Worm (Caenorhabditis elegans): ENCODE data around the gene cyp-34A7.

cyp-34A7 gene

DNA sequence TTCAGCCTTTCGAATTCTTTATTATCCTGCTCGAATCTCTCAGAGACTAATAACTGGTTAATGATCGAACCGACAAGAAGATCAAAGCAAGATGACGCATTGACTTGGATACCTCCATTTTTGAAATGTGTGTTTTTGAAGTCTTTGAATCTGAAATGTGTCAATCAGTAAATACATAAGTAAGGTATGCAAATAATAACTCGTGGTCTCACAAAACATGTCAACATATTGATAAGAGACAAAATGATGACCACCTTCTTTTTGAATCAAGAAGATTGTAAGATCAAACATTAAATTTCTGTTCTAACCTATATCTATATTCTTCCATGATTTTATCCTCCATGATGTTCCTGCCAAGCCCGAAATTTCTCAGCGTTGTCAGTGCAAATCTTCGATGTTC is 6.0 kb upstream of the cyp-34A7 start (continued):
- TF ChIP-seq lin-1 (GFP tag; IDR thresholded peaks at IDR 0.05), result no peak

DNA sequence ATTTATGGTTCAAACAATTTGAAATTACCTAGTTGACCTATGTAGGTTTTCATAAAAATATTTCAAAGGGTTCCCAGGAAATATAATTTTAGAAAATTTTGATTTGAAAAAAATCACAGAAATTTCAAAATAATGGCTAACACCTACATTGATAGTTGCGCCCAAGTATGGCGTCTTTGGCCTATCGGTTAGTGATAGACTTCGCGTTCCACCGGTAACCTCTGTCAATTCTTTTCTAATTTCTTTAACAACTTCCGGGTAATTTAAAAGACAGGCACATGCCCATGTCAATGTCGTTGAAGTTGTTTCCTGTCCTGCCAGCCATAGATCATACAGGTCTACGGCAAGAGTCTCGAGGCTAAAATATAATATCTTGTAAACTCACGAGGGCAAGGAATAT is 5.3 kb upstream of the cyp-34A7 start:
- peak in 1 of 2 experiments; percentile 95 for TF ChIP-seq unc-62 (GFP tag; optimal IDR thresholded peaks at IDR 0.05 in 1 of 2)
- TF ChIP-seq unc-62 (tag; optimal IDR thresholded peaks at IDR 0.05), result no peak
- TF ChIP-seq mxl-3 (GFP tag; optimal IDR thresholded peaks at IDR 0.05), result no peak

DNA sequence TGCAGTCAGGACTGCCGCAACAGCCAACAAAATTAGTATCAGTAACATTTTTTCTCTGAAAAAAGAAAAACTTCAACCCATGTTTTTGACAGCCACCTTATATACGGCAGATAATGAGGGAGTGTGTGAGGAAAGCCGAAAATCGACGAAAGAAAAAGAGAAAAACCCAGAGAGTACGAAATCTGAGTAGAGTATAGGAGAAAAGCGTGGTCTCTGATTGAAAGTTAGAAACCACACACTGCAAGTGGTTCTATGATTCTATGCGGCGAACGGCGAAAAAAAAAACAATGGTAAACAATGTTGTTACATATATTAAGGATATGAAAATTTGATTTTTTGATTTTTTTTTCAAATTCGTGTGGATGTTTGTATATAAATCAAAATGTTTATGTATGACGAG is 4.1 kb upstream of the cyp-34A7 start, which contains the start of gene cyp-34A8:
Gene cyp-34A8 (minus strand): TSS at position 62 of the 400 bp plus-strand sequence.
- TF ChIP-seq lir-3 (tag; optimal IDR thresholded peaks at IDR 0.05) (no peak), nhr-102 (tag; optimal IDR thresholded peaks at IDR 0.05) (peak; percentile 24), nhr-111 (GFP tag; optimal IDR thresholded peaks at IDR 0.05) (no peak), unc-130 (GFP tag; optimal IDR thresholded peaks at IDR 0.05) (no peak), spr-1 (tag; optimal IDR thresholded peaks at IDR 0.05) (no peak), zfp-3 (GFP tag; conservative IDR thresholded peaks at IDR 0.05) (no peak), snpc-4 (tag; optimal IDR thresholded peaks at IDR 0.05) (no peak), daf-8 (GFP tag; IDR thresholded peaks at IDR 0.05) (no peak), ceh-82 (tag; optimal IDR thresholded peaks at IDR 0.05) (no peak), D1046.2 (GFP tag; IDR thresholded peaks at IDR 0.05) (no peak), set-16 (GFP tag; IDR thresholded peaks at IDR 0.05) (no peak), nhr-42 (GFP tag; IDR thresholded peaks at IDR 0.05) (no peak), fos-1 (tag; optimal IDR thresholded peaks at IDR 0.05) (no peak), jun-1 (tag; optimal IDR thresholded peaks at IDR 0.05) (no peak), snpc-1.2 (GFP tag; IDR thresholded peaks at IDR 0.05) (no peak), cey-2 (tag; optimal IDR thresholded peaks at IDR 0.05; ENCODE audit: borderline replicate concordance, insufficient read depth) (no peak), madf-5 (GFP tag; IDR thresholded peaks at IDR 0.05) (no peak), F49E8.2 (tag; optimal IDR thresholded peaks at IDR 0.05; ENCODE audit: borderline replicate concordance) (no peak), R02D3.7 (tag; optimal IDR thresholded peaks at IDR 0.05) (no peak), daf-19 (GFP tag; conservative IDR thresholded peaks at IDR 0.05) (no peak), zip-2 (tag; optimal IDR thresholded peaks at IDR 0.05) (no peak), daf-12 (tag; optimal IDR thresholded peaks at IDR 0.05) (no peak), nhr-10 (tag; optimal IDR thresholded peaks at IDR 0.05) (no peak), dve-1 (tag; optimal IDR thresholded peaks at IDR 0.05; ENCODE audit: insufficient read depth) (peak; percentile 57), nhr-28 (tag; optimal IDR thresholded peaks at IDR 0.05) (peak; percentile 79), mxl-2 (GFP tag; conservative IDR thresholded peaks at IDR 0.05) (no peak), fkh-10 (GFP tag; optimal IDR thresholded peaks at IDR 0.05) (no peak), hlh-11 (tag; optimal IDR thresholded peaks at IDR 0.05) (peak; percentile 4), Y75B8A.6 (GFP tag; IDR thresholded peaks at IDR 0.05) (no peak), dmd-8 (GFP tag; IDR thresholded peaks at IDR 0.05) (no peak), hlh-30 (tag; optimal IDR thresholded peaks at IDR 0.05; ENCODE audit: insufficient read depth) (no peak), unc-62 (GFP tag; optimal IDR thresholded peaks at IDR 0.05 in 1 of 2) (no peak), unc-62 (tag; optimal IDR thresholded peaks at IDR 0.05) (no peak), T26A8.4 (GFP tag; IDR thresholded peaks at IDR 0.05) (no peak), T20F7.1 (GFP tag; optimal IDR thresholded peaks at IDR 0.05) (no peak), daf-16 (GFP tag; optimal IDR thresholded peaks at IDR 0.05) (no peak), daf-16 (tag; optimal IDR thresholded peaks at IDR 0.05) (peak; percentile 2), mxl-3 (GFP tag; optimal IDR thresholded peaks at IDR 0.05) (no peak), skn-1 (tag; optimal IDR thresholded peaks at IDR 0.05) (no peak), nhr-25 (tag; optimal IDR thresholded peaks at IDR 0.05; ENCODE audit: borderline replicate concordance, insufficient read depth) (no peak), pqm-1 (tag; optimal IDR thresholded peaks at IDR 0.05) (no peak), lin-13 (GFP tag; optimal IDR thresholded peaks at IDR 0.05) (no peak), dmd-9 (GFP tag; IDR thresholded peaks at IDR 0.05) (no peak), Y5F2A.4 (GFP tag; optimal IDR thresholded peaks at IDR 0.05) (no peak), zip-11 (GFP tag; IDR thresholded peaks at IDR 0.05) (no peak), lsy-2 (tag; optimal IDR thresholded peaks at IDR 0.05) (no peak), mdl-1 (tag; optimal IDR thresholded peaks at IDR 0.05) (peak in 1 of 2 experiments; percentile 24)

All from whole organism, L4 larva.